Fruit fly (Drosophila melanogaster) whole organism, wandering third instar larva: Measurements from ENCODE around the gene pot.

Experiments
- Abd-B ChIP-seq: fragments of >200 bp; optimal IDR thresholded peaks from 2 replicates; lab custom pipeline; 2017; ENCODE audit warnings: missing biosample characterization, missing genetic modification characterization
- CG32264 ChIP-seq: fragments of 200-800 bp; sonication (Bioruptor generic); optimal IDR thresholded peaks from 2 replicates; lab custom pipeline; 2016; ENCODE audit warnings: missing biosample characterization, missing genetic modification characterization
- CG9705 ChIP-seq: fragments of 200-800 bp; sonication (Bioruptor generic); optimal IDR thresholded peaks from 2 replicates; lab custom pipeline; 2018; ENCODE audit warnings: missing biosample characterization, mild to moderate bottlenecking, missing genetic modification characterization
- CrebA ChIP-seq: fragments of 200-800 bp; sonication (Bioruptor generic); optimal IDR thresholded peaks from 2 replicates; lab custom pipeline; 2016; ENCODE audit warnings: missing biosample characterization, mild to moderate bottlenecking, missing genetic modification characterization, borderline replicate concordance
- Dfd ChIP-seq: fragments of >200 bp; optimal IDR thresholded peaks from 2 replicates; lab custom pipeline; 2017; ENCODE audit warnings: missing biosample characterization, missing genetic modification characterization
- Dif ChIP-seq: fragments of 200-275, 200-300 bp; sonication (Bioruptor generic); optimal IDR thresholded peaks from 2 replicates; lab custom pipeline; 2018; ENCODE audit warnings: missing biosample characterization, missing genetic modification characterization; ENCODE audit not compliant: partially characterized antibody
- GATAd ChIP-seq: sonication (Bioruptor generic); optimal IDR thresholded peaks from 2 replicates; lab custom pipeline; 2016; ENCODE audit warnings: missing biosample characterization, missing genetic modification characterization
- HLH106 ChIP-seq: fragments of 200-800 bp; optimal IDR thresholded peaks from 3 replicates; lab custom pipeline; 2019; ENCODE audit warnings: missing biosample characterization, mild to moderate bottlenecking, missing genetic modification characterization, moderate library complexity
- Hnf4 ChIP-seq: fragments of 200-800 bp; sonication (Bioruptor generic); optimal IDR thresholded peaks from 2 replicates; lab custom pipeline; 2016; ENCODE audit warnings: missing biosample characterization, mild to moderate bottlenecking, missing genetic modification characterization
- Hr78 ChIP-seq: fragments of >200 bp; optimal IDR thresholded peaks from 2 replicates; lab custom pipeline; 2017; ENCODE audit warnings: missing biosample characterization, missing genetic modification characterization
- Hr83 ChIP-seq: fragments of 200-300 bp; sonication (Bioruptor generic); optimal IDR thresholded peaks from 2 replicates; lab custom pipeline; 2016; ENCODE audit warnings: missing biosample characterization, mild to moderate bottlenecking, missing genetic modification characterization, moderate library complexity; ENCODE audit not compliant: poor library complexity, severe bottlenecking
- Jra ChIP-seq: sonication (Bioruptor generic); optimal IDR thresholded peaks from 2 replicates; lab custom pipeline; 2016; ENCODE audit warnings: missing biosample characterization, missing genetic modification characterization
- Myc ChIP-seq: fragments of >200 bp; optimal IDR thresholded peaks from 2 replicates; lab custom pipeline; 2017
- N ChIP-seq: fragments of >200 bp; optimal IDR thresholded peaks from 2 replicates; lab custom pipeline; 2018; ENCODE audit warnings: missing biosample characterization, missing external identifiers, missing genetic modification characterization
- OdsH ChIP-seq: fragments of 200-800 bp; sonication (Bioruptor generic); optimal IDR thresholded peaks from 2 replicates; lab custom pipeline; 2016; ENCODE audit warnings: missing biosample characterization, mild to moderate bottlenecking, missing genetic modification characterization
- Rel ChIP-seq, 2 experiments: fragments of 200-800 bp; sonication (Bioruptor generic) in 1 of 2; optimal IDR thresholded peaks; 2 replicates in 1 of 2; 3 replicates in 1 of 2; lab custom pipeline; 2016 to 2019; ENCODE audit warnings: mild to moderate bottlenecking in 2 of 2, missing biosample characterization in 2 of 2, missing genetic modification characterization in 2 of 2, moderate library complexity in 1 of 2
- Sp1 ChIP-seq: fragments of 200-800 bp; sonication (Bioruptor generic); optimal IDR thresholded peaks from 3 replicates; lab custom pipeline; 2019; ENCODE audit warnings: missing biosample characterization, mild to moderate bottlenecking, missing genetic modification characterization, moderate library complexity
- Vsx2 ChIP-seq: fragments of 200-300, 225-300 bp; sonication (Bioruptor generic); optimal IDR thresholded peaks from 2 replicates; lab custom pipeline; 2018; ENCODE audit warnings: missing biosample characterization, missing genetic modification characterization; ENCODE audit not compliant: partially characterized antibody
- br ChIP-seq: fragments of 200-800 bp; sonication (Bioruptor generic); optimal IDR thresholded peaks from 2 replicates; lab custom pipeline; 2016; ENCODE audit warnings: missing biosample characterization, missing genetic modification characterization
- dl ChIP-seq, 2 experiments: fragments of 175-275, 200-275 bp in 1 of 2; fragments of 200-275 bp in 1 of 2; sonication (Bioruptor generic); optimal IDR thresholded peaks; lab custom pipeline; 2018; ENCODE audit warnings: mild to moderate bottlenecking in 2 of 2, missing biosample characterization in 2 of 2, missing genetic modification characterization in 2 of 2, moderate library complexity in 2 of 2; ENCODE audit not compliant: partially characterized antibody in 2 of 2, insufficient read depth in 1 of 2
- dmrt93B ChIP-seq: fragments of 200-800 bp; sonication (Bioruptor generic); optimal IDR thresholded peaks from 2 replicates; lab custom pipeline; 2018; ENCODE audit warnings: missing biosample characterization, mild to moderate bottlenecking, missing genetic modification characterization
- dsf ChIP-seq: sonication (Bioruptor generic); optimal IDR thresholded peaks from 2 replicates; lab custom pipeline; 2016; ENCODE audit warnings: missing biosample characterization, missing genetic modification characterization, borderline replicate concordance
- ey ChIP-seq: fragments of 200-800 bp; sonication (Bioruptor generic); optimal IDR thresholded peaks from 2 replicates; lab custom pipeline; 2016; ENCODE audit warnings: missing biosample characterization, missing genetic modification characterization
- foxo ChIP-seq, 2 experiments: fragments of 200-800 bp; sonication (Bioruptor generic); optimal IDR thresholded peaks; 2 replicates in 1 of 2; 3 replicates in 1 of 2; lab custom pipeline; 2016 to 2017; ENCODE audit warnings: missing biosample characterization in 2 of 2, missing genetic modification characterization in 2 of 2
- fru ChIP-seq: fragments of 200-800 bp; sonication (Bioruptor generic); optimal IDR thresholded peaks from 3 replicates; lab custom pipeline; 2016; ENCODE audit warnings: missing biosample characterization, mild to moderate bottlenecking, missing genetic modification characterization
- h ChIP-seq: fragments of 200-800 bp; sonication (Bioruptor generic); optimal IDR thresholded peaks from 3 replicates; lab custom pipeline; 2016; ENCODE audit warnings: missing biosample characterization, mild to moderate bottlenecking, missing genetic modification characterization
- jim ChIP-seq: fragments of 175-275, 200-325 bp; sonication (Bioruptor generic); optimal IDR thresholded peaks from 2 replicates; lab custom pipeline; 2016; ENCODE audit warnings: missing biosample characterization, mild to moderate bottlenecking, missing genetic modification characterization
- lola ChIP-seq: fragments of >200 bp; optimal IDR thresholded peaks from 2 replicates; lab custom pipeline; 2017; ENCODE audit warnings: missing biosample characterization, missing genetic modification characterization
- psq ChIP-seq: fragments of 200-800 bp; sonication (Bioruptor generic); optimal IDR thresholded peaks from 3 replicates; lab custom pipeline; 2017; ENCODE audit warnings: missing biosample characterization, mild to moderate bottlenecking, missing genetic modification characterization, moderate library complexity
- rgr ChIP-seq: fragments of 200-800 bp; sonication (Bioruptor generic); optimal IDR thresholded peaks from 3 replicates; lab custom pipeline; 2016; ENCODE audit warnings: missing biosample characterization, mild to moderate bottlenecking, missing genetic modification characterization
- sage ChIP-seq: fragments of 200-800 bp; sonication (Bioruptor generic); optimal IDR thresholded peaks from 2 replicates; lab custom pipeline; 2016; ENCODE audit warnings: missing biosample characterization, mild to moderate bottlenecking, missing genetic modification characterization
- sv ChIP-seq: fragments of 200-800 bp; sonication (Bioruptor generic); optimal IDR thresholded peaks from 3 replicates; lab custom pipeline; 2016; ENCODE audit warnings: missing biosample characterization, missing genetic modification characterization
- tai ChIP-seq: sonication (Bioruptor generic); optimal IDR thresholded peaks from 2 replicates; lab custom pipeline; 2016; ENCODE audit warnings: missing biosample characterization, missing genetic modification characterization
- usp ChIP-seq: fragments of >200 bp; optimal IDR thresholded peaks from 2 replicates; lab custom pipeline; 2017; ENCODE audit warnings: missing biosample characterization, missing genetic modification characterization
- woc ChIP-seq: sonication (Bioruptor generic); optimal IDR thresholded peaks from 2 replicates; lab custom pipeline; 2016; ENCODE audit warnings: missing biosample characterization, mild to moderate bottlenecking, missing genetic modification characterization

Gene pot

dm6 chrX:11888142-11888541, 28.9 kb downstream of the pot start, which contains the start of gene CG1840:
Gene CG1840, plus strand, starts transcription at chrX:11888352.
- peak; percentile 62 for TF ChIP-seq woc (GFP tag; lab: Kevin White, UChicago)
- TF ChIP-seq rgr = peak; percentile 24
- TF ChIP-seq Hnf4 (GFP tag; lab: Kevin White, UChicago) = no peak
- TF ChIP-seq h (GFP tag; lab: Kevin White, UChicago) = peak; percentile 26
- TF ChIP-seq CrebA = no peak
- TF ChIP-seq Jra = no peak
- peak; percentile 10 for TF ChIP-seq Hr83 (GFP tag; lab: Kevin White, UChicago)
- TF ChIP-seq fru = no peak
- TF ChIP-seq, all 38 proteins: peak for 4

dm6 chrX:11886976-11887375, 30.1 kb downstream of the pot start, which contains the start of the genes CG10353 and SelG:
Gene CG10353, minus strand, starts transcription at chrX:11887162.
Gene SelG, plus strand, starts transcription at chrX:11887284.
- peak; percentile 11 for TF ChIP-seq sv (GFP tag; lab: Kevin White, UChicago)
- no peak for TF ChIP-seq Vsx2 (GFP tag; lab: Kevin White, UChicago)
- peak; percentile 62 for TF ChIP-seq h (GFP tag; lab: Kevin White, UChicago)
- TF ChIP-seq OdsH (GFP tag; lab: Kevin White, UChicago) = peak; percentile 21
- TF ChIP-seq dmrt93B (GFP tag; lab: Kevin White, UChicago) = no peak
- peak; percentile 31 for TF ChIP-seq woc (GFP tag; lab: Kevin White, UChicago)
- peak; percentile 59 for TF ChIP-seq rgr
- peak; percentile 86 for TF ChIP-seq Hnf4 (GFP tag; lab: Kevin White, UChicago)
- no peak for TF ChIP-seq psq (GFP tag; lab: Kevin White, UChicago)
- peak; percentile 50 for TF ChIP-seq br
- TF ChIP-seq HLH106 (tag; lab: Kevin White, UChicago) = peak; percentile 4
- no peak for TF ChIP-seq dsf (GFP tag; lab: Kevin White, UChicago)
- TF ChIP-seq Rel (GFP tag; optimal IDR thresholded peaks at IDR 0.05; lab: Kevin White, UChicago) = no peak
- peak; percentile 42 for TF ChIP-seq Rel (tag; optimal IDR thresholded peaks at IDR 0.05; lab: Kevin White, UChicago)
- peak in 1 of 2 experiments; percentile 56 for TF ChIP-seq foxo (GFP tag; optimal IDR thresholded peaks at IDR 0.05; lab: Kevin White, UChicago)
- TF ChIP-seq usp = no peak
- TF ChIP-seq N (GFP tag; lab: Kevin White, UChicago) = no peak
- TF ChIP-seq CrebA = no peak
- TF ChIP-seq Dfd (GFP tag; lab: Kevin White, UChicago) = no peak
- no peak for TF ChIP-seq jim (GFP tag; lab: Kevin White, UChicago)
- peak; percentile 57 for TF ChIP-seq fru
- TF ChIP-seq dl (GFP tag; optimal IDR thresholded peaks at IDR 0.05; lab: Kevin White, UChicago; ENCODE audit: insufficient read depth in 1 of 2, partially characterized antibody in 2 of 2) = no peak
- TF ChIP-seq sage (GFP tag; lab: Kevin White, UChicago) = no peak
- no peak for TF ChIP-seq tai (GFP tag; lab: Kevin White, UChicago)
- TF ChIP-seq CG9705 (GFP tag; lab: Kevin White, UChicago) = no peak
- TF ChIP-seq Myc (lab: Kevin White, UChicago) = peak; percentile 53
- TF ChIP-seq lola (GFP tag; lab: Kevin White, UChicago) = no peak
- TF ChIP-seq ey = peak; percentile 38
- no peak for TF ChIP-seq CG32264
- TF ChIP-seq Hr83 (GFP tag; lab: Kevin White, UChicago) = peak; percentile 84
- peak; percentile 44 for TF ChIP-seq Sp1 (GFP tag; lab: Kevin White, UChicago)
- no peak for TF ChIP-seq Hr78 (GFP tag; lab: Kevin White, UChicago)
- no peak for TF ChIP-seq Abd-B (GFP tag; lab: Kevin White, UChicago)
- TF ChIP-seq Jra = peak; percentile 72

dm6 chrX:11885356-11885755, 31.7 kb downstream of the pot start:
- TF ChIP-seq foxo (GFP tag; optimal IDR thresholded peaks at IDR 0.05; lab: Kevin White, UChicago) (peak in 1 of 2 experiments; percentile 14), HLH106 (tag; lab: Kevin White, UChicago) (no peak)
- TF ChIP-seq, all 38 proteins: peak for 1

- no peak for TF ChIP-seq Hnf4 (GFP tag; lab: Kevin White, UChicago)
- no peak for TF ChIP-seq N (GFP tag; lab: Kevin White, UChicago)
- no peak for TF ChIP-seq Hr78 (GFP tag; lab: Kevin White, UChicago)
- TF ChIP-seq jim (GFP tag; lab: Kevin White, UChicago) = no peak
- no peak for TF ChIP-seq CrebA
- no peak for TF ChIP-seq GATAd (GFP tag; lab: Kevin White, UChicago)
- TF ChIP-seq Vsx2 (GFP tag; lab: Kevin White, UChicago) = no peak
- TF ChIP-seq dl (GFP tag; optimal IDR thresholded peaks at IDR 0.05; lab: Kevin White, UChicago; ENCODE audit: insufficient read depth in 1 of 2, partially characterized antibody in 2 of 2) = no peak
- TF ChIP-seq psq (GFP tag; lab: Kevin White, UChicago) = no peak
- no peak for TF ChIP-seq lola (GFP tag; lab: Kevin White, UChicago)
- no peak for TF ChIP-seq Jra
- no peak for TF ChIP-seq sv (GFP tag; lab: Kevin White, UChicago)
- no peak for TF ChIP-seq br
- no peak for TF ChIP-seq Dif (GFP tag; lab: Kevin White, UChicago)
- TF ChIP-seq CG32264 = no peak
These were observed 32.9 kb downstream of the pot start for dm6 chrX:11884134-11884533.
